Worm (Caenorhabditis elegans): Measurements from ENCODE around the gene atg-13.

Gene atg-13

DNA sequence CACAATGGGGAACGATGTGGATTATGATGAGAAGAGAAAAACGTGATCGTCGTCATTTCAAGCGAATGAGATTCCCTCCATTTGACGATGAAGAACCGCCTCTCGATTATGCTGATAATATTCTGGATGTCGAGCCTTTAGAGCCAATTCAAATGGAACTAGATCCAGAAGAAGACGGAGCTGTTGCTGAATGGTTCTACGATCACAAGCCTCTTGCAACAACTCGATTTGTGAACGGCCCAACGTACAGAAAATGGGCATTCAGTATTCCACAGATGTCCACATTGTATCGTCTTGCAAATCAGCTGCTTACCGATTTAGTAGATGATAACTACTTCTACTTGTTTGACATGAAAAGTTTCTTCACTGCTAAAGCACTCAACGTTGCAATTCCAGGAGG, 6.8 kb upstream of the atg-13 start:
- TF ChIP-seq him-1 (tag; optimal IDR thresholded peaks at IDR 0.05) = no peak
- no peak for TF ChIP-seq dao-5 (tag; optimal IDR thresholded peaks at IDR 0.05)
- TF ChIP-seq W03F9.2 (tag; optimal IDR thresholded peaks at IDR 0.05) = no peak

DNA sequence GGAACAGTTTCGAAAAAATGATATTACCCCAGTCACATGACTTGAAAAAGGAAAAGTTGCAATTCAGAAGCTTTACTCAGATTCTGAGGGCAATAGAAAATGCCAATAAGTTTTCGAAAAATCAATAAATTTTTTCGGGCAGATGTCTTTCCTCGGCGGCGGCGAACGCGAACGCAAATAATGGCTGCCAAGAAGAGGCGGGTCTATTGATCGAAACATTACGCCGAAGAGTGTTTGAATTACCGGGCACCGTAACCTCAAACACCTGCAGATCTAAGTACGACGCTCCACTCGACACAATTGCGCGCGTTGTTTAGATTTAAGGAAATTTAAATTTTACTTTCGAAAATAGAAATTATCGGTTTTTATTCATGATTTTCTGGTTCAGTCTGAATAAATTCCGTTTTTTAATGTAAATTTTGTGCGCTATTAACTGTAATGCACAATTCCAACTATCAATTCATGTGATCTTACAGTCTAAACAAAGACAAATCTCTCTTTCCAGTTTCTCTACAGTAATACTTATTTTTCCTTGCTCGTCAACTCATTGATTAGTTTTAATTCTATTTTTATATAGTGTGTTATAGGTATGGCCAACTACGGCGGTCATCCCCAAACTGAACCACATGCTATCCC, 5.9 kb upstream of the atg-13 start, which contains the start of gene prp-8:
prp-8 (plus strand) TSS at position 586 of the 636 bp plus-strand sequence.
- TF ChIP-seq W03F9.2 (tag; optimal IDR thresholded peaks at IDR 0.05) (peak; percentile 92), him-1 (tag; optimal IDR thresholded peaks at IDR 0.05) (peak; percentile 45), dao-5 (tag; optimal IDR thresholded peaks at IDR 0.05) (no peak)

DNA sequence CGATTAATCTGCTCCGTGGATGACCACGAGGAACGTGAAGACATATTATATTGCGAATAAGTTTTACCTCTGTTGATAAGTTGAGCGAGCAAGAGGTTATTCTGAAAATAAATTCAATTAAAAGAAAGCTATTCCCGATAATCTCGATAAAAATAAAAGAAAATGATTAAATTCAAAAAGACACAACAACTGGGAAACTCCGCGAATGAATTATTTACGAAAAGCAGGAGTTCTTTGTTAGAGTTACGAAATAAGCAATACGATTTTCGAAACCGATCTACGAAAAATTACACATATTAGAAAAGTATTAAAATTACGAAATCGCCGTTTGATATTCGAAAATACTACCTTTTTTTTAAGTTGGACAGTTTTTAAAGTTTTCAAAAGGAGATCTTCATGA, 5.3 kb upstream of the atg-13 start, which contains the start of gene bath-42:
bath-42 (minus strand) TSS at position 101 of the 400 bp plus-strand sequence.
- no peak for TF ChIP-seq dao-5 (tag; optimal IDR thresholded peaks at IDR 0.05)
- no peak for TF ChIP-seq W03F9.2 (tag; optimal IDR thresholded peaks at IDR 0.05)
- no peak for TF ChIP-seq him-1 (tag; optimal IDR thresholded peaks at IDR 0.05)

DNA sequence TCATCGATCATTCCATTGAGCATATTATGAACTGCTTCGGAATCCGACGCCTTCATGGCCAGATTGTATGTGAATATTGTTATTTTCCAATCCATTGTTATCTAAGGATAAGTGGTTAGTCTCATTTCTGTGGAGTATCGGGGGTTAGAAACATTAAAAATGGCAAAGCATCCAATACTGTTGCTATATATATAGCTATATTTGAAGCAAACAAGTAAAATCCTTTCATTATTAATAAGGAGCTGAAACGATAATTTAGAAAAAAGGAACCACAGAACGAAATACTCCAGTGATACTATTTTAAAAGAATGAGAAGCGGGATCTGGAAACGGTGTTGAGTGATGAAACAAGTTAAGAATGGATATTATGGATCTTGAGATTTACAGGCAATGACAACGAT, 3.2 kb upstream of the atg-13 start, which contains the start of gene inpp-5K:
inpp-5K (minus strand) TSS at position 101 of the 400 bp plus-strand sequence.
- TF ChIP-seq W03F9.2 (tag; optimal IDR thresholded peaks at IDR 0.05) = no peak
- no peak for TF ChIP-seq him-1 (tag; optimal IDR thresholded peaks at IDR 0.05)
- no peak for TF ChIP-seq dao-5 (tag; optimal IDR thresholded peaks at IDR 0.05)

DNA sequence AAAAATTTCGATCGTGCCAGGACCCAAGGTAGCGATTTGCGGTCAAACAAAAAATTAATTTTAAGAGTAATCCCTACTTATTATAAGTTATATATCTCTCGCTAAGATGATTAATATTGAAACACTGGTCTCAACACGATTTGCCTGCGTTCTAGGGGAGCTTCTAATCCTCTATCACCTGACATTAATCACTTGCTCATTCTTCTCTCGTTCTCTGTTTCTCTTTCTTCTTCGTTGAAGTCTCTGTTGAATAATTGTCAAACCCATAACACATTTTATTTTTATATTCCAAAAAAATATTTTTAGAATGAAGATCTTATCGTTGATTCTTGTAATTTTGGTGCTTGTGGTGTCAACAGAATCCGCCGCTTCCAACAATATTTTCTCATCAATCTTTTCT, 2.8 kb downstream of the atg-13 start, which contains the start of gene D2007.1:
D2007.1 (plus strand) TSS at position 301 of the 400 bp plus-strand sequence.
- TF ChIP-seq him-1 (tag; optimal IDR thresholded peaks at IDR 0.05) (no peak), dao-5 (tag; optimal IDR thresholded peaks at IDR 0.05) (no peak), W03F9.2 (tag; optimal IDR thresholded peaks at IDR 0.05) (no peak)

DNA sequence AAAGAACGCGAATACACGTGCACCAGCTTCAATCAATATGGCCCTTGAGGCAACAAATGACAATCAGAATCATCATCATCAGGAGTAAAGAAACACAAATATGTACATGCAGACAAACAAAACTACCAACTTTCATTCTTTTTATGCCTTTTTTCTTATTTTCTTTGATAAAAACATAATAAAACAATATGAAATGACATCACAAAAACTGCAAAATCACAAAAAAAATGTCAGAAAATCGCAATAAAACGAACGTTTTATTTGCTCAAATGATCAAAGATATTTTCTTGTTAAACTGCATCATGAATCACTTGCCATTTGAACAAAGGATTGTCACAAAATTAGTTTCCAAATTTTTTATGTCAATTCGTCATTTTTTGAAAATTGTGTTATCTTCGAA, 3.6 kb downstream of the atg-13 start:
- TF ChIP-seq him-1 (tag; optimal IDR thresholded peaks at IDR 0.05) = no peak
- no peak for TF ChIP-seq dao-5 (tag; optimal IDR thresholded peaks at IDR 0.05)
- no peak for TF ChIP-seq W03F9.2 (tag; optimal IDR thresholded peaks at IDR 0.05)

DNA sequence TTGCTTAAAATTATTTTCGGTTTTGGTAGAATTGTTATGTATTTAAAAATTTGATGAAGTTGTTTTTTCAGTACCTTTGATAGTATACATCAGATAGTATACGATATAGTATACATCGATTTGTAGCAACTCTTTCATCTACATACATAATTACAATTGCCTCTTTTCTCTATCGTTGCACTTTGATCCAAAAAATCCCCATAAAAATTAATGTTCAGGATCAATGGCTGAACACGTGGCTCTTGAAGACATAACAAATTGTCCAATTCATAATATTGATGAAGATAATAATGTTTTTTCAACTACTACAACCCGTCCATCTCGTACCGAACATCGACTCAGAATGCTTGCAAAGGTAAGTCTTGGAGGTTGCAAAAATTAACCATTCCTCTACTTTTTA, 9.2 kb downstream of the atg-13 start, which contains the start of gene D2007.2:
D2007.2 (plus strand) TSS at position 213 of the 400 bp plus-strand sequence.
- TF ChIP-seq him-1 (tag; optimal IDR thresholded peaks at IDR 0.05) (no peak), dao-5 (tag; optimal IDR thresholded peaks at IDR 0.05) (no peak)

DNA sequence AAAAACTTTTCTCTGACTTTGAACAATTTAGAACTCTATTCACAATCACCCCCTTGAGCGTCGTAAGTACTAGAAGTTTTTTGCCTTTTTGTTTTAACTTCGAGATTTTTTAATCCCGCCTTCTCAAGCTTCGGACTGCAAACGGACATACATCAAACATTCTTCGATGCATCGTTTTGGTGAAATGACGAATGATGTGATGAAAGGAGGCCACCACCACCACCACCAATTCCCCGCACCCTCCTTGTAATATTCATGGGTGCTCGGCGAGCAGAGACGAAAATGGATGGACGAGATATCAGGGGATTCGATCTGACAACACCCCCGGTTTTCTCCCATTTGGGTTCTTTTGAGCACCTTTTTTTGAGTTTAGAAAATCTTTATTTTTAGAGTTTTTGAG, 12.0 kb downstream of the atg-13 start:
- TF ChIP-seq W03F9.2 (tag; optimal IDR thresholded peaks at IDR 0.05) (no peak), him-1 (tag; optimal IDR thresholded peaks at IDR 0.05) (no peak)

DNA sequence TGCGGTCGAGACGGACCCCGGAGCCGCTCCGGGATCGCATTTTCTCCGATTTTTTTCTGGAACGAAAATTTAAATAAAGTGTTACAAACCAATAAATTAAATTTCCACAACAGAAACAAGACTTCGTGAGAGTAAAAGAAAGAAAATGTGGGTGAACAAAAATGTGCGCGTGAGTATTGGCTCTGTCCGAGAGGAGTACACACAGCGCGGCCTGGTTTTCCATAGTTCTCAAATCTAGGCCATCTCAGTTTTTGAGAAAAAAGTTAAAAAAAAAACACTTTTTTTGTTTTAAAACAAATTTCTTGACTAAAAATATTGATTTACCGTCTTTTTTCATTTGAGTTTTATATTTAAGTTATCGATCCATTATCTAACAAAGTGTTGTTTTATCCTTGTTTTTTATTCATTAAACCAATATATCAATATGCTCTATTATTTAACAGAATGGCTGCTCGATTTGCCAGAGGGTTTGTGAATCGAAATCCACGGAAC, 13.4 kb downstream of the atg-13 start, which contains the start of the genes C14B9.8 and mrpl-18:
C14B9.8 (minus strand) TSS at position 56 of the 492 bp plus-strand sequence.
mrpl-18 (plus strand) TSS at position 442 of the 492 bp plus-strand sequence.
- TF ChIP-seq him-1 (tag; optimal IDR thresholded peaks at IDR 0.05) (peak; percentile 63), dao-5 (tag; optimal IDR thresholded peaks at IDR 0.05) (no peak), W03F9.2 (tag; optimal IDR thresholded peaks at IDR 0.05) (peak; percentile 63)

DNA sequence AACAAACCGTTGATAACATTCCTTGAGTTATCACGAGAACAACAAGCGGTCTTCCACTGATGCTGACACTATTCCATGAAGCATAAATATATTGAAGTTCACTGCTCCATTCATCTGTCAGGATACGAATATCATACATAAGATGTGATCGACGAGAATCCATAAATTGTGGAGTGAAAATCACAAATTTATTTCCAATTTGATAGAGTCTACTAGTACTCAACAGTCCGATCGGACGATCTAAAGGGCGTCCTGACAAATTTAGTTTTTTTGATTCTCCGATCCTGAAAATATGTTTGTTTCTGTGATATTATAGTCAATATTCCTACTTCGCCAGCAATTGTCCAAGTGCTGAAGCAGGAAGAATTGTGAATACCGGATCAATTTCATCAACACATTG, 15.8 kb downstream of the atg-13 start:
- TF ChIP-seq dao-5 (tag; optimal IDR thresholded peaks at IDR 0.05) (no peak), W03F9.2 (tag; optimal IDR thresholded peaks at IDR 0.05) (no peak), him-1 (tag; optimal IDR thresholded peaks at IDR 0.05) (no peak)

DNA sequence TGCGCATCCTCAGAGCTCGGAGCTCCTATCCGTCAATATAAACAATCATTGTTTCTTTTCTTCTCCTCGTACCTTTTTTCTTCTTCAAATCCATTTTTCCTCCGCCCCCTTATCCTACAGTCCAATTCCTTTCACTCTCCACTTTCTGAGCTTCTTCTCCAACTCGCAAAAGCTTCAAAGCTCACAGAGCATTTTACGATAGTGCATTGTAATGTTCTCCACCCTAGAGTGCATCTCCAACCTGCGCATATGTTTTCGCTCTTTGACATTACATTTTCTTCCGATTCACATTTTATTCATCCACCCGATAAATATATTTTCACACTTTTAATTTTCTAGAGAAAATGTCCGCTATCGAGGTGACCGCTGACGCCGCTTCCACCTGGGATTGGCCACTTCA, 20.2 kb downstream of the atg-13 start, which contains the start of gene hsp-12.2:
hsp-12.2 (plus strand) TSS at position 301 of the 400 bp plus-strand sequence.
- TF ChIP-seq dao-5 (tag; optimal IDR thresholded peaks at IDR 0.05) (no peak), him-1 (tag; optimal IDR thresholded peaks at IDR 0.05) (no peak), W03F9.2 (tag; optimal IDR thresholded peaks at IDR 0.05) (no peak)

DNA sequence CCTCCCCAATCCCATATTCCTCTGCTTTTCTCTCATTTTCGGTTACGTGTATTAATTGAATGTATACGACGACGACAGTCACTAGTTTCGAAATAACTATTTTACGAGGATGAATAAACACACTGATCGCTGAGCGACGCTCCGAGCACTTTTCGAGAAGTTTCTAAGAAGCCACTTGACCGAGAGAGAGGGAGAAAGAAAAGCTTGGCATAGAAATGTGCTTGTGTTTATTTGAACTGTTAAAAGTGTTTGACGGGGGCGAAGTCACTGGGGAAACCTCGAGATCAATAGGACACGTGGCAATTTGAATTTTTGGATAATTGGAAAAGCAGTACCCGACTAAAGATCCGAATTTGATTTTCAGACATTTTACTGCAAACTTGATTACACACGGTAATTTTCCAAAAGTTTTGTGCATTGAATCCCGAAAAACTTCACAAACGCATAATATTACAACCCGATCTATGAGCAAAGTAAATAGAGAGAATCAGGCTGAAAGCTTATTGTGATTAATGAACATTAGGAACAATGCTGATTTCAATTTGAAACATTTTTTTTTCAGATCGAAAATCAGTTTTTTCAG, 21.4 kb downstream of the atg-13 start:
- no peak for TF ChIP-seq W03F9.2 (tag; optimal IDR thresholded peaks at IDR 0.05)
- TF ChIP-seq him-1 (tag; optimal IDR thresholded peaks at IDR 0.05) = no peak
- no peak for TF ChIP-seq dao-5 (tag; optimal IDR thresholded peaks at IDR 0.05)

DNA sequence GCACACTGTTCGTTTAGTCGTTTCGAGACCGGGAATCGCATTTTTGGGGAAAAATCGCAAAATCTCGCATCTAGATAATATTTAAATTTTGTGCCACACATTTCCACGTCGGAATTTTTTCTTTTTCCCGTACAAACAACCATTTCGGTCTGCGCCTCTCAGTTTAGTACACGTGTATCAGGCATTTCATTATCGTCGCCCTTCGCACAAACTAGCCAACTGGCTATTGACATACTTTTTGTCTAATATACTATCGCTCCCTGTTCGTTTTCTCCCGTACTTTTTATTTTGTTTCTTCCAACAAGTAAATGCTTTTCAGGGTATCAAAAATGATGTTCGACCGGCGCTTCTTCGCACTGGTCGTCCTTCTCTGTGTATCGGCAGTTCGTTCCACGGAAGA, 24.6 kb downstream of the atg-13 start, which contains the start of gene C14B9.2:
C14B9.2 (plus strand) TSS at position 320 of the 400 bp plus-strand sequence.
- no peak for TF ChIP-seq him-1 (tag; optimal IDR thresholded peaks at IDR 0.05)
- no peak for TF ChIP-seq W03F9.2 (tag; optimal IDR thresholded peaks at IDR 0.05)
- no peak for TF ChIP-seq dao-5 (tag; optimal IDR thresholded peaks at IDR 0.05)

DNA sequence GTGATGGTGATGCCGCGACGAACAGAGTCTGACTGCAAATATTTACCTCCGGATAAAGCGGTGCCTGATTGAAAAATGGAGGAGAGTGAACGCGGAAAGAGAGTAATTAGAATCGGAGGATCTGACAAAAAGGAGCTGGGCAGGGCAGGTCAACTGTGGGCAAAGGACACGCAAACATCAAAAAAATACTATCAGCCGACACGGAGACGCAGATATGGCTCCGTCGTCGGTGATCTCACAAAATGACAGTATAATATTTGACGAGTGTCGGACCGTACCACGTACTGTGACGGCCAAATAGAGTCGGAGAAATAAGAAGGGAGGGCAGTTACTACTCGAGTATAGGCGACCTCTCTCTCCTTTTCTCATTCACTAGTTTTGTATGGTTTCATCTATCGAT, 25.5 kb downstream of the atg-13 start:
- TF ChIP-seq W03F9.2 (tag; optimal IDR thresholded peaks at IDR 0.05) (no peak), dao-5 (tag; optimal IDR thresholded peaks at IDR 0.05) (no peak)
